Worm (Caenorhabditis elegans) whole organism, late embryonic: ENCODE results near the gene F56A8.5.

Experiments used
- fkh-10 ChIP-seq: fragments of 150-350 bp; optimal IDR thresholded peaks from 2 replicates; lab custom pipeline; 2014; ENCODE audit warnings: missing biosample characterization, missing genetic modification reagents, missing genetic modification characterization
- hlh-30 ChIP-seq: sonication (generic microtip); optimal IDR thresholded peaks from 2 replicates; lab custom pipeline; 2017; ENCODE audit warnings: antibody characterized with exemption, missing genetic modification characterization, missing compliant biosample characterization; ENCODE audit not compliant: insufficient read depth
- hlh-6 ChIP-seq: sonication (generic microtip); optimal IDR thresholded peaks from 2 replicates; lab custom pipeline; 2016; ENCODE audit warnings: missing genotype, missing genetic modification characterization, missing compliant biosample characterization
- tbx-2 ChIP-seq: sonication (generic microtip); optimal IDR thresholded peaks from 2 replicates; lab custom pipeline; 2016; ENCODE audit warnings: missing genetic modification characterization, missing compliant biosample characterization
- unc-3 ChIP-seq, 2 experiments: fragments of 200-800 bp in 1 of 2; sonication (Bioruptor generic) in 1 of 2; sonication (generic microtip) in 1 of 2; conservative IDR thresholded peaks in 1 of 2; optimal IDR thresholded peaks in 1 of 2; 2 replicates each; pipeline versions ENCODE4 v1.3.6 to Lab custom; 2016 to 2022; ENCODE audit warnings: missing compliant biosample characterization in 2 of 2, missing genetic modification characterization in 2 of 2, missing genetic modification reagents in 1 of 2

- TF ChIP-seq hlh-6 (tag; lab: Kevin White, UChicago) (no peak), fkh-10 (GFP tag; lab: Kevin White, UChicago) (no peak), tbx-2 (tag; lab: Kevin White, UChicago) (no peak), hlh-30 (no peak), unc-3 (GFP tag; conservative IDR thresholded peaks at IDR 0.05; lab: Robert Waterston, UW) (no peak), unc-3 (tag; optimal IDR thresholded peaks at IDR 0.05; lab: Kevin White, UChicago) (no peak)
These were observed 11.3 kb downstream of the F56A8.5 start, which contains the start of gene unc-64 for ce11 chrIII:13276958-13277357.
